Fruit fly (Drosophila melanogaster) whole organism, prepupa: ENCODE measurements around the gene Atg5.

Source experiments
- Blimp-1 ChIP-seq: fragments of 200-800 bp; sonication (Bioruptor generic); optimal IDR thresholded peaks from 3 replicates; lab custom pipeline; 2017; ENCODE audit warnings: missing biosample characterization, missing genetic modification characterization, mild to moderate bottlenecking, moderate library complexity, missing genetic modification reagents
- CG11762 ChIP-seq: fragments of 200-800 bp; sonication (Bioruptor generic); optimal IDR thresholded peaks from 3 replicates; lab custom pipeline; 2016; ENCODE audit warnings: missing biosample characterization, missing genetic modification characterization; ENCODE audit not compliant: insufficient read depth
- Ets21C ChIP-seq: fragments of 200-800 bp; sonication (Bioruptor generic); optimal IDR thresholded peaks from 3 replicates; lab custom pipeline; 2016; ENCODE audit warnings: missing biosample characterization, missing genetic modification characterization
- lz ChIP-seq: fragments of 200-800 bp; sonication (Bioruptor generic); optimal IDR thresholded peaks from 3 replicates; lab custom pipeline; 2016; ENCODE audit warnings: missing biosample characterization, missing genetic modification characterization
- pdm3 ChIP-seq: fragments of 200-800 bp; sonication (Bioruptor generic); optimal IDR thresholded peaks from 3 replicates; lab custom pipeline; 2016; ENCODE audit warnings: missing biosample characterization, missing genetic modification characterization

- TF ChIP-seq lz (GFP tag; lab: Kevin White, UChicago) (no peak), Blimp-1 (GFP tag; lab: Kevin White, UChicago) (no peak), pdm3 (GFP tag; lab: Kevin White, UChicago) (no peak), Ets21C (no peak), CG11762 (GFP tag; lab: Kevin White, UChicago) (no peak)
Observed at dm6 chrX:7266604-7267003, 57.0 kb downstream of the Atg5 start, which contains the start of gene CG1958.
